Fruit fly (Drosophila melanogaster): ENCODE data around the gene Muted.
A peak's percentile ranks its signal among the peaks of the same experiment; 100 is the strongest.

The Muted gene

DNA sequence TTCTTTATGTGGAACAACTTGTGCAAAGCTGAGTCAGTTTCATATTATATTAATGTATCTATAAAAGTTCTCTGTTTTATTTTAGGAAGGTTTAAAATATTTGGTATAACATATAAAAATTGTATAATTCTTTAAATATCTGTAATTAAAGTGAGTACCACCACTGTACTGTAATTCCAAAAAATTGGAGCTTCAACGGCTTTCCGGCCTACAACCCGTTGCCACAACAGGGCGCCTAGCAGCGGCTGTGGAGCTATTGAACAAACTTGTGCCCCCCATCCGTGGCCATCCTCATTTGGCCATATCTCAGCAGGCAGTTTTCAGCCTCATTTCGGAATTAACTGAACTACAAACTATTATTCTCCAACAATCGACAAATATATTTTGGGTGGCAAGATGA lies 43.2 kb downstream of the Muted start, which contains the start of gene CG13855:
Gene CG13855, plus strand, starts transcription at position 301 of the 400 bp plus-strand sequence.
- TF ChIP-seq dmrt93B (GFP tag; optimal IDR thresholded peaks at IDR 0.05) (no peak), ey (GFP tag; optimal IDR thresholded peaks at IDR 0.05) (no peak), Mio (GFP tag; optimal IDR thresholded peaks at IDR 0.05) (no peak), Dif (GFP tag; optimal IDR thresholded peaks at IDR 0.05; ENCODE audit: partially characterized antibody) (no peak), dsf (GFP tag; optimal IDR thresholded peaks at IDR 0.05; ENCODE audit: borderline replicate concordance) (no peak), brk (GFP tag; optimal IDR thresholded peaks at IDR 0.05) (no peak), Vsx2 (GFP tag; optimal IDR thresholded peaks at IDR 0.05; ENCODE audit: partially characterized antibody) (no peak), sage (GFP tag; optimal IDR thresholded peaks at IDR 0.05) (no peak), Sp1 (GFP tag; optimal IDR thresholded peaks at IDR 0.05) (no peak), CG32264 (GFP tag; optimal IDR thresholded peaks at IDR 0.05) (no peak), usp (GFP tag; optimal IDR thresholded peaks at IDR 0.05) (no peak), CrebA (GFP tag; optimal IDR thresholded peaks at IDR 0.05; ENCODE audit: borderline replicate concordance) (no peak)

DNA sequence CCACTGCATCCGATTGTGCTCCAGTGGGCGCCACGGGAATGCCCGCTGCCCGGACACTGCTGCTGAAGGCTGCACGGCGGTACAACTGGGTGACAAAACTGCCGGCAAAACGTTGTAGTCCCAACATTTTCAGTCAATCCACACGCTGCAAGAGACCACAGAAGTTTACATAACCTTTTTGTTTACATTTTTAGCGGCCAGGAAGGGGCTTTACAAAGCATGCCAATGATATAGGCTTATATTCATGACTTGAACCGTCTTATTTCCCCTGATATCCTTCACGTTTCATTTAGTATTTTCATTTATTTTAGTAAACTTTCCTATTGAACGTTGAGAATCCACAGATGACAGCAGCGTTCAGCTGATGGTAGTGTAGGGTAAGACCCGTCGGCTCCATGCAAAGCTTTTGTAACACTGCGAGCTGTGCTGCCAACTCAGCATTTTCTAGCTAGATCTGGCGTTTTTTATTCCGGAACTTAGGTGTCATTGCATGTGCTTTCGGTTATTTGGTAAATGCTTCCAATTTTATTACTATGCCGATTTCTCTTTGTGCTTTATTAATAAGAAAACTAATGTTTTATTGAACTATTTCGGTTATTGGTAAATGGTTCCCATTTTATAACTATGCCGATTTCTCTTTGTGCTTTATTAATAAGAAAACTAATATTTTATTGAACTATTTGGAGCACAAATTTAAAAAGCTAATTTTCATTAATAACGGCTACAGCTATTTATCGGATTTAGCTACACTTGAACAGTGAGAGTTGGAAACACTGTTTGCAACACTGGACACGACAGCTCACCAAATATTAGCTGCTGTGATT lies 48.3 kb downstream of the Muted start, which contains the start of the genes CG13850 and lqfR:
Gene CG13850, minus strand, starts transcription at position 379 of the 824 bp plus-strand sequence.
Gene lqfR, plus strand, starts transcription at position 765 of the 824 bp plus-strand sequence.
- peak; percentile 85 for TF ChIP-seq Jra (GFP tag; optimal IDR thresholded peaks at IDR 0.05)
- peak; percentile 94 for TF ChIP-seq woc (GFP tag; optimal IDR thresholded peaks at IDR 0.05)
- TF ChIP-seq Vsx2 (GFP tag; optimal IDR thresholded peaks at IDR 0.05; ENCODE audit: partially characterized antibody), result no peak
- TF ChIP-seq dsf (GFP tag; optimal IDR thresholded peaks at IDR 0.05; ENCODE audit: borderline replicate concordance), result peak; percentile 67
- TF ChIP-seq Sp1 (GFP tag; optimal IDR thresholded peaks at IDR 0.05), result peak; percentile 75
- peak; percentile 77 for TF ChIP-seq psq (GFP tag; optimal IDR thresholded peaks at IDR 0.05)
- no peak for TF ChIP-seq usp (GFP tag; optimal IDR thresholded peaks at IDR 0.05)
- TF ChIP-seq Rel (GFP tag; optimal IDR thresholded peaks at IDR 0.05), result no peak
- TF ChIP-seq Rel (tag; optimal IDR thresholded peaks at IDR 0.05), result peak; percentile 48
- TF ChIP-seq CG9705 (GFP tag; optimal IDR thresholded peaks at IDR 0.05), result peak; percentile 59
- TF ChIP-seq ey (GFP tag; optimal IDR thresholded peaks at IDR 0.05), result peak; percentile 75
- peak; percentile 86 for TF ChIP-seq Hnf4 (GFP tag; optimal IDR thresholded peaks at IDR 0.05)
- TF ChIP-seq N (GFP tag; optimal IDR thresholded peaks at IDR 0.05), result no peak
- TF ChIP-seq fru (GFP tag; optimal IDR thresholded peaks at IDR 0.05), result peak; percentile 86
- TF ChIP-seq h (GFP tag; optimal IDR thresholded peaks at IDR 0.05), result peak; percentile 86
- peak; percentile 76 for TF ChIP-seq OdsH (GFP tag; optimal IDR thresholded peaks at IDR 0.05)
- TF ChIP-seq Myc (optimal IDR thresholded peaks at IDR 0.05), result peak; percentile 99
- TF ChIP-seq Hr83 (GFP tag; optimal IDR thresholded peaks at IDR 0.05; ENCODE audit: poor library complexity, severe bottlenecking), result peak; percentile 59
- peak; percentile 3 for TF ChIP-seq CG32264 (GFP tag; optimal IDR thresholded peaks at IDR 0.05)
- TF ChIP-seq Hr78 (GFP tag; optimal IDR thresholded peaks at IDR 0.05), result no peak
- TF ChIP-seq sage (GFP tag; optimal IDR thresholded peaks at IDR 0.05), result peak; percentile 44
- TF ChIP-seq rgr (GFP tag; optimal IDR thresholded peaks at IDR 0.05), result peak; percentile 80
- TF ChIP-seq HLH106 (tag; optimal IDR thresholded peaks at IDR 0.05), result peak; percentile 74
- peak; percentile 77 for TF ChIP-seq br (GFP tag; optimal IDR thresholded peaks at IDR 0.05)
- TF ChIP-seq sv (GFP tag; optimal IDR thresholded peaks at IDR 0.05), result peak; percentile 79
- TF ChIP-seq tai (GFP tag; optimal IDR thresholded peaks at IDR 0.05), result no peak
- peak; percentile 80 for TF ChIP-seq dmrt93B (GFP tag; optimal IDR thresholded peaks at IDR 0.05)
- peak; percentile 38 for TF ChIP-seq Mio (GFP tag; optimal IDR thresholded peaks at IDR 0.05)
- TF ChIP-seq GATAd (GFP tag; optimal IDR thresholded peaks at IDR 0.05), result peak; percentile 41
- no peak for TF ChIP-seq brk (GFP tag; optimal IDR thresholded peaks at IDR 0.05)
- peak in 1 of 2 experiments; percentile 85 for TF ChIP-seq foxo (GFP tag; optimal IDR thresholded peaks at IDR 0.05)

DNA sequence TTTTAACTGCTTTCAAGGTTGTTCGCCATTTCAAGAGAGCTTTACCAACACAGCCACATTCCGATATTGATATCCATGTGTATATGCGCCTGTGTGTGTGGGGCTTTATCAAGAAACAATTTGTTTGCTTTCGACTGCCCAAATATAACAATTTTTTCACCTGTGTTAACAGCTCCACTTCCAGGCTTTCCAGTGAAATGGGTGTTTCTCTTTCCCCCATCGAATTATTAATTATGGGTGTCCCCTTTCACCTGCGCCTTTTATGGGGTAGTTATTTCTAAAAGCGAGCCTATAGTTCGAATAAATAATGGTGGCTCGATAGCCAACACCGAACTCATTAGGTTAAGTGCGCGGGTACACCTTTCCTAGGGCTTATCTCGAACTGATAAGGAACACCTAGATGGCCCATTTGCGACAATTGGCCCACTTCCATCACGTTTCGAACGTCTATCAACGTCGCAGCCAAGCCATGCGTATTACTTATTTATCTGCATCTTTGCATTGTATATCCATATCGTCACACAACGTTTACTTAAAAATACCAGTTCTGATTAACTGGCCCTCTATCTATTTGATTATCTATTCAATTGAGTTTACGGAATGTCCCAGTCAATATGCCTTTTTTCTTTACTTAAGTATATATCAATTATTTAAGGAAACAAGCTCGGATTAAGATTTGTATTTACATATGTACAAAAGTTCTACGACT lies 49.6 kb downstream of the Muted start:
- peak; percentile 59 for TF ChIP-seq rgr (GFP tag; optimal IDR thresholded peaks at IDR 0.05)
- TF ChIP-seq h (GFP tag; optimal IDR thresholded peaks at IDR 0.05), result peak; percentile 57
- peak; percentile 91 for TF ChIP-seq Hr83 (GFP tag; optimal IDR thresholded peaks at IDR 0.05; ENCODE audit: poor library complexity, severe bottlenecking)
- no peak for TF ChIP-seq Dfd (GFP tag; optimal IDR thresholded peaks at IDR 0.05)
- TF ChIP-seq br (GFP tag; optimal IDR thresholded peaks at IDR 0.05), result peak; percentile 49
- TF ChIP-seq sage (GFP tag; optimal IDR thresholded peaks at IDR 0.05), result peak; percentile 23
- peak in 1 of 2 experiments; percentile 12 for TF ChIP-seq foxo (GFP tag; optimal IDR thresholded peaks at IDR 0.05)
- TF ChIP-seq Hnf4 (GFP tag; optimal IDR thresholded peaks at IDR 0.05), result peak; percentile 58
- no peak for TF ChIP-seq jim (GFP tag; optimal IDR thresholded peaks at IDR 0.05)
- TF ChIP-seq Sp1 (GFP tag; optimal IDR thresholded peaks at IDR 0.05), result peak; percentile 34
- TF ChIP-seq Rel (GFP tag; optimal IDR thresholded peaks at IDR 0.05), result no peak
- peak; percentile 33 for TF ChIP-seq Rel (tag; optimal IDR thresholded peaks at IDR 0.05)
- no peak for TF ChIP-seq HLH106 (tag; optimal IDR thresholded peaks at IDR 0.05)
- TF ChIP-seq dl (GFP tag; optimal IDR thresholded peaks at IDR 0.05; ENCODE audit: insufficient read depth in 1 of 2, partially characterized antibody in 2 of 2), result no peak
- TF ChIP-seq Dif (GFP tag; optimal IDR thresholded peaks at IDR 0.05; ENCODE audit: partially characterized antibody), result no peak
- peak; percentile 59 for TF ChIP-seq OdsH (GFP tag; optimal IDR thresholded peaks at IDR 0.05)
- TF ChIP-seq ey (GFP tag; optimal IDR thresholded peaks at IDR 0.05), result no peak
- TF ChIP-seq fru (GFP tag; optimal IDR thresholded peaks at IDR 0.05), result peak; percentile 43
- TF ChIP-seq dsf (GFP tag; optimal IDR thresholded peaks at IDR 0.05; ENCODE audit: borderline replicate concordance), result no peak
